Fruit fly (Drosophila melanogaster) whole organism, embryonic: ENCODE measurements around the gene LpR2.

ENCODE experiments used
- CG12236 ChIP-seq: fragments of 200-800 bp; sonication (Bioruptor generic); optimal IDR thresholded peaks from 2 replicates; lab custom pipeline; 2016; ENCODE audit warnings: missing biosample characterization, missing genetic modification characterization
- CG12942 ChIP-seq: fragments of 200-800 bp; sonication (Bioruptor generic); optimal IDR thresholded peaks from 3 replicates; lab custom pipeline; 2016; ENCODE audit warnings: missing biosample characterization, missing genetic modification characterization
- CG15269 ChIP-seq: fragments of 200-800 bp; sonication (Bioruptor generic); optimal IDR thresholded peaks from 2 replicates; lab custom pipeline; 2018; ENCODE audit warnings: missing biosample characterization, mild to moderate bottlenecking, missing genetic modification characterization, moderate library complexity
- CG16863 ChIP-seq: fragments of 200-800 bp; sonication (Bioruptor generic); optimal IDR thresholded peaks from 3 replicates; lab custom pipeline; 2016; ENCODE audit warnings: missing biosample characterization, missing genetic modification characterization
- CG17612 ChIP-seq: fragments of 200-800 bp; sonication (Bioruptor generic); IDR thresholded peaks from 2 replicates; pipeline ENCODE4 v1.3.6; 2022; ENCODE audit warnings: missing biosample characterization, missing genetic modification characterization
- CG17912 ChIP-seq: fragments of 200-800 bp; sonication (Bioruptor generic); optimal IDR thresholded peaks from 2 replicates; lab custom pipeline; 2018; ENCODE audit warnings: missing biosample characterization, mild to moderate bottlenecking, missing genetic modification characterization
- CG18476 ChIP-seq: fragments of 200-800 bp; sonication (Bioruptor generic); optimal IDR thresholded peaks from 2 replicates; lab custom pipeline; 2016; ENCODE audit warnings: missing biosample characterization, mild to moderate bottlenecking, missing genetic modification characterization
- CG2712 ChIP-seq: fragments of 200-800 bp; optimal IDR thresholded peaks from 3 replicates; lab custom pipeline; 2019; ENCODE audit warnings: missing biosample characterization, mild to moderate bottlenecking, missing genetic modification characterization, moderate library complexity
- CG30020 ChIP-seq: fragments of 200-800 bp; optimal IDR thresholded peaks from 2 replicates; lab custom pipeline; 2019; ENCODE audit warnings: missing biosample characterization, mild to moderate bottlenecking, missing genetic modification characterization, moderate library complexity
- CG31388 ChIP-seq: fragments of 200-800 bp; sonication (Bioruptor generic); optimal IDR thresholded peaks from 2 replicates; lab custom pipeline; 2016; ENCODE audit warnings: missing biosample characterization, missing genetic modification characterization
- CG33557 ChIP-seq: fragments of 200-800 bp; sonication (Bioruptor generic); optimal IDR thresholded peaks from 2 replicates; lab custom pipeline; 2019; ENCODE audit warnings: missing biosample characterization, mild to moderate bottlenecking, missing genetic modification characterization, moderate library complexity
- CG5180 ChIP-seq: fragments of 200-800 bp; sonication (Bioruptor generic); optimal IDR thresholded peaks from 3 replicates; lab custom pipeline; 2017; ENCODE audit warnings: missing biosample characterization, missing genetic modification characterization, mild to moderate bottlenecking, moderate library complexity, missing genetic modification reagents
- CG5953 ChIP-seq: fragments of 200-800 bp; sonication (Bioruptor generic); IDR thresholded peaks from 2 replicates; pipeline ENCODE4 v1.3.6; 2022; ENCODE audit warnings: missing biosample characterization, missing genetic modification characterization
- CG7357 ChIP-seq: fragments of 200-800 bp; sonication (Bioruptor generic); IDR thresholded peaks from 3 replicates; pipeline ENCODE4 v1.3.6; 2022; ENCODE audit warnings: missing biosample characterization, missing genetic modification characterization
- CG7372 ChIP-seq: fragments of 200-800 bp; sonication (Bioruptor generic); IDR thresholded peaks from 2 replicates; pipeline ENCODE4 v1.3.6; 2022; ENCODE audit warnings: missing biosample characterization, missing genetic modification characterization
- CG8924 ChIP-seq: fragments of 200-800 bp; optimal IDR thresholded peaks from 3 replicates; lab custom pipeline; 2019; ENCODE audit warnings: missing biosample characterization, mild to moderate bottlenecking, missing genetic modification characterization, moderate library complexity
- CHES-1-like ChIP-seq: fragments of 200-800 bp; sonication (Bioruptor generic); optimal IDR thresholded peaks from 2 replicates; lab custom pipeline; 2016; ENCODE audit warnings: missing biosample characterization, missing genetic modification characterization
- Camta ChIP-seq: fragments of 200-800 bp; sonication (Bioruptor generic); optimal IDR thresholded peaks from 2 replicates; lab custom pipeline; 2016; ENCODE audit warnings: missing biosample characterization, missing genetic modification characterization
- CkIIα-i1 ChIP-seq: fragments of 200-800 bp; sonication (Bioruptor generic); IDR thresholded peaks from 2 replicates; pipeline ENCODE4 v1.3.6; 2022; ENCODE audit warnings: missing biosample characterization, missing genetic modification characterization
- E2f1 ChIP-seq: fragments of 200-800 bp; sonication (Bioruptor generic); IDR thresholded peaks from 2 replicates; pipeline ENCODE4 v1.3.6; 2022; ENCODE audit warnings: missing biosample characterization, missing genetic modification characterization
- Hr78 ChIP-seq, 2 experiments: fragments of 200-800 bp in 1 of 2; fragments of >200 bp in 1 of 2; sonication (Bioruptor generic) in 1 of 2; optimal IDR thresholded peaks; 2 replicates each; lab custom pipeline; 2017 to 2019; ENCODE audit warnings: missing biosample characterization in 2 of 2, missing genetic modification characterization in 2 of 2, mild to moderate bottlenecking in 1 of 2, moderate library complexity in 1 of 2
- Hsf ChIP-seq: fragments of 200-800 bp; sonication (Bioruptor generic); optimal IDR thresholded peaks from 3 replicates; lab custom pipeline; 2016; ENCODE audit warnings: missing biosample characterization, missing genetic modification characterization
- Lim3 ChIP-seq: fragments of 200-800 bp; sonication (Bioruptor generic); IDR thresholded peaks from 2 replicates; pipeline ENCODE4 v1.3.6; 2022; ENCODE audit warnings: missing biosample characterization, missing genetic modification characterization
- Meics ChIP-seq: fragments of 200-800 bp; sonication (Bioruptor generic); optimal IDR thresholded peaks from 2 replicates; lab custom pipeline; 2017; ENCODE audit warnings: missing biosample characterization, mild to moderate bottlenecking, missing genetic modification characterization
- Neu2 ChIP-seq: fragments of 200-800 bp; sonication (Bioruptor generic); optimal IDR thresholded peaks from 3 replicates; lab custom pipeline; 2016; ENCODE audit warnings: missing biosample characterization, missing genetic modification characterization, borderline replicate concordance
- NfI ChIP-seq: fragments of 200-800 bp; sonication (Bioruptor generic); optimal IDR thresholded peaks from 3 replicates; lab custom pipeline; 2018; ENCODE audit warnings: missing biosample characterization, mild to moderate bottlenecking, missing genetic modification characterization, moderate library complexity
- Sin3A ChIP-seq: fragments of >200 bp; optimal IDR thresholded peaks from 2 replicates; lab custom pipeline; 2018
- Spps ChIP-seq: fragments of 200-800 bp; sonication (Bioruptor generic); optimal IDR thresholded peaks from 2 replicates; lab custom pipeline; 2018; ENCODE audit warnings: missing biosample characterization, mild to moderate bottlenecking, missing genetic modification characterization
- Taf1 ChIP-seq: fragments of 200-800 bp; sonication (Bioruptor generic); IDR thresholded peaks from 2 replicates; pipeline ENCODE4 v1.3.6; 2022; ENCODE audit warnings: missing biosample characterization, missing genetic modification characterization
- caup ChIP-seq: fragments of 200-800 bp; sonication (Bioruptor generic); optimal IDR thresholded peaks from 3 replicates; lab custom pipeline; 2017; ENCODE audit warnings: missing biosample characterization, mild to moderate bottlenecking, missing genetic modification characterization, moderate library complexity; ENCODE audit not compliant: severe bottlenecking
- chinmo ChIP-seq: fragments of 200-800 bp; sonication (Bioruptor generic); IDR thresholded peaks from 4 replicates; pipeline ENCODE4 v1.3.6; 2022; ENCODE audit warnings: missing biosample characterization, missing genetic modification characterization; ENCODE audit not compliant: partially characterized antibody
- crp ChIP-seq, 2 experiments: fragments of 200-800 bp; sonication (Bioruptor generic); optimal IDR thresholded peaks; 2 replicates in 1 of 2; 3 replicates in 1 of 2; lab custom pipeline; 2017; ENCODE audit warnings: missing biosample characterization in 2 of 2, missing genetic modification characterization in 2 of 2, mild to moderate bottlenecking in 1 of 2, moderate library complexity in 1 of 2
- danr ChIP-seq: fragments of 200-800 bp; sonication (Bioruptor generic); IDR thresholded peaks from 2 replicates; pipeline ENCODE4 v1.3.6; 2022; ENCODE audit warnings: missing biosample characterization, missing genetic modification characterization
- ftz-f1 ChIP-seq: fragments of 200-800 bp; sonication (Bioruptor generic); optimal IDR thresholded peaks from 2 replicates; lab custom pipeline; 2016; ENCODE audit warnings: missing biosample characterization, missing genetic modification characterization
- gsb-n ChIP-seq: fragments of 200-800 bp; sonication (Bioruptor generic); optimal IDR thresholded peaks from 3 replicates; lab custom pipeline; 2018; ENCODE audit warnings: missing biosample characterization, mild to moderate bottlenecking, missing genetic modification characterization
- ham ChIP-seq: fragments of 200-800 bp; sonication (Bioruptor generic); IDR thresholded peaks from 2 replicates; pipeline ENCODE4 v1.3.6; 2022; ENCODE audit warnings: missing biosample characterization, missing genetic modification characterization
- hbn ChIP-seq: fragments of 200-800 bp; sonication (Bioruptor generic); IDR thresholded peaks from 2 replicates; pipeline ENCODE4 v1.3.6; 2022; ENCODE audit warnings: missing biosample characterization, missing genetic modification characterization; ENCODE audit not compliant: partially characterized antibody
- inv ChIP-seq: fragments of 200-800 bp; sonication (Bioruptor generic); IDR thresholded peaks from 2 replicates; pipeline ENCODE4 v1.3.6; 2022; ENCODE audit warnings: missing biosample characterization, missing genetic modification characterization; ENCODE audit not compliant: partially characterized antibody
- lmd ChIP-seq: fragments of 200-800 bp; sonication (Bioruptor generic); IDR thresholded peaks from 2 replicates; pipeline ENCODE4 v1.3.6; 2022; ENCODE audit warnings: missing biosample characterization, missing genetic modification characterization
- nerfin-2 ChIP-seq: fragments of 200-800 bp; sonication (Bioruptor generic); IDR thresholded peaks from 2 replicates; pipeline ENCODE4 v1.3.6; 2022; ENCODE audit warnings: missing biosample characterization, missing genetic modification characterization; ENCODE audit not compliant: partially characterized antibody
- pho ChIP-seq: fragments of 200-800 bp; sonication (Bioruptor generic); optimal IDR thresholded peaks from 2 replicates; lab custom pipeline; 2016; ENCODE audit warnings: missing biosample characterization, missing genetic modification characterization
- pita ChIP-seq: fragments of 200-800 bp; sonication (Bioruptor generic); optimal IDR thresholded peaks from 2 replicates; lab custom pipeline; 2017; ENCODE audit warnings: missing biosample characterization, mild to moderate bottlenecking, missing genetic modification characterization
- repo ChIP-seq: fragments of 200-800 bp; sonication (Bioruptor generic); optimal IDR thresholded peaks from 2 replicates; lab custom pipeline; 2016; ENCODE audit warnings: missing biosample characterization, missing genetic modification characterization
- rib ChIP-seq: fragments of 200-800 bp; sonication (Bioruptor generic); IDR thresholded peaks from 2 replicates; pipeline ENCODE4 v1.3.6; 2022; ENCODE audit warnings: missing biosample characterization, missing genetic modification characterization
- scrt ChIP-seq: fragments of 200-800 bp; sonication (Bioruptor generic); optimal IDR thresholded peaks from 2 replicates; lab custom pipeline; 2018; ENCODE audit warnings: missing biosample characterization, mild to moderate bottlenecking, missing genetic modification characterization, moderate library complexity
- trem ChIP-seq: fragments of 200-800 bp; optimal IDR thresholded peaks from 3 replicates; lab custom pipeline; 2019; ENCODE audit warnings: missing biosample characterization, mild to moderate bottlenecking, missing genetic modification characterization, moderate library complexity
- unc-4 ChIP-seq: fragments of 200-800 bp; sonication (Bioruptor generic); IDR thresholded peaks from 2 replicates; pipeline ENCODE4 v1.3.6; 2022; ENCODE audit warnings: missing biosample characterization, missing genetic modification characterization; ENCODE audit not compliant: partially characterized antibody
- unpg ChIP-seq: fragments of 200-800 bp; sonication (Bioruptor generic); optimal IDR thresholded peaks from 3 replicates; lab custom pipeline; 2018; ENCODE audit warnings: missing biosample characterization, mild to moderate bottlenecking, missing genetic modification characterization, moderate library complexity
- vvl ChIP-seq: fragments of 200-800 bp; sonication (Bioruptor generic); IDR thresholded peaks from 2 replicates; pipeline ENCODE4 v1.3.6; 2022; ENCODE audit warnings: missing biosample characterization, missing genetic modification characterization
- wek ChIP-seq: fragments of 200-800 bp; sonication (Bioruptor generic); optimal IDR thresholded peaks from 3 replicates; lab custom pipeline; 2018; ENCODE audit warnings: missing biosample characterization, mild to moderate bottlenecking, missing genetic modification characterization, moderate library complexity

Gene LpR2

dm6 chr3R:25661531-25662193 lies 78.6 kb downstream of the LpR2 start, which contains the start of gene RASSF8 (continued):
- TF ChIP-seq scrt (no peak), CG17912 (GFP tag; lab: Kevin White, UChicago) (no peak), Hsf (GFP tag; lab: Kevin White, UChicago) (peak; percentile 16), Spps (no peak), NfI (no peak), CG12236 (no peak), CG18476 (no peak), CG2712 (tag; lab: Kevin White, UChicago) (peak; percentile 7), nerfin-2 (GFP tag; lab: Robert Waterston, UW) (peak; percentile 54), CG12942 (GFP tag; lab: Kevin White, UChicago) (no peak), CG5180 (GFP tag; lab: Kevin White, UChicago) (no peak), unc-4 (GFP tag; lab: Robert Waterston, UW) (peak; percentile 61), CG31388 (GFP tag; lab: Kevin White, UChicago) (no peak), repo (no peak), ham (GFP tag; lab: Robert Waterston, UW) (no peak), Neu2 (GFP tag; lab: Kevin White, UChicago) (no peak), E2f1 (GFP tag; lab: Robert Waterston, UW) (no peak), gsb-n (tag; lab: Kevin White, UChicago) (no peak), Lim3 (GFP tag; lab: Robert Waterston, UW) (no peak), CkIIα-i1 (no peak), Hr78 (GFP tag; optimal IDR thresholded peaks at IDR 0.05; lab: Kevin White, UChicago) (no peak), lmd (peak; percentile 45; the same call in 1 of the 2 replicates), Camta (no peak), inv (GFP tag; lab: Robert Waterston, UW) (peak; percentile 54; the same call in 1 of the 2 replicates), CG16863 (GFP tag; lab: Kevin White, UChicago) (no peak), Meics (GFP tag; lab: Kevin White, UChicago) (no peak), CG7372 (GFP tag; lab: Robert Waterston, UW) (no peak), CG33557 (GFP tag; lab: Kevin White, UChicago) (no peak), wek (no peak), CG30020 (tag; lab: Kevin White, UChicago) (no peak), CHES-1-like (peak; percentile 21), CG17612 (no peak), Sin3A (lab: Kevin White, UChicago) (peak; percentile 41), crp (GFP tag; optimal IDR thresholded peaks at IDR 0.05; lab: Kevin White, UChicago) (no peak), pita (GFP tag; lab: Kevin White, UChicago) (no peak), CG7357 (GFP tag; lab: Robert Waterston, UW) (no peak), caup (no peak), trem (tag; lab: Kevin White, UChicago) (peak; percentile 15), rib (GFP tag; lab: Robert Waterston, UW) (no peak), CG15269 (tag; lab: Kevin White, UChicago) (no peak), pho (GFP tag; lab: Kevin White, UChicago) (peak; percentile 32), vvl (no peak; the same call in 1 of the 2 replicates), danr (GFP tag; lab: Robert Waterston, UW) (no peak), unpg (GFP tag; lab: Kevin White, UChicago) (no peak), chinmo (peak; percentile 90), Taf1 (GFP tag; lab: Robert Waterston, UW) (no peak), CG8924 (no peak), ftz-f1 (GFP tag; lab: Kevin White, UChicago) (no peak), CG5953 (GFP tag; lab: Robert Waterston, UW) (no peak), hbn (peak; percentile 48; the same call in 1 of the 2 replicates)
